Fruit fly (Drosophila melanogaster) whole organism, embryonic: ENCODE data around the gene CatB.

Source experiments
- CG10267 ChIP-seq: fragments of 200-800 bp; sonication (Bioruptor generic); optimal IDR thresholded peaks from 2 replicates; lab custom pipeline; 2018; ENCODE audit warnings: missing biosample characterization, mild to moderate bottlenecking, missing genetic modification characterization, moderate library complexity
- CG10979 ChIP-seq: fragments of 200-800 bp; sonication (Bioruptor generic); optimal IDR thresholded peaks from 2 replicates; lab custom pipeline; 2018; ENCODE audit warnings: missing biosample characterization, mild to moderate bottlenecking, missing genetic modification characterization, moderate library complexity
- CG11456 ChIP-seq: fragments of 200-800 bp; sonication (Bioruptor generic); IDR thresholded peaks from 3 replicates; pipeline ENCODE4 v1.3.6; 2022; ENCODE audit warnings: missing biosample characterization, missing genetic modification characterization
- CG12071 ChIP-seq: fragments of 200-800 bp; sonication (Bioruptor generic); optimal IDR thresholded peaks from 3 replicates; lab custom pipeline; 2018; ENCODE audit warnings: missing biosample characterization, mild to moderate bottlenecking, missing genetic modification characterization
- CG12659 ChIP-seq: fragments of 200-800 bp; sonication (Bioruptor generic); optimal IDR thresholded peaks from 3 replicates; lab custom pipeline; 2017; ENCODE audit warnings: mild to moderate bottlenecking, missing biosample characterization, missing genetic modification reagents, missing genetic modification characterization
- CG13123 ChIP-seq: fragments of 200-800 bp; sonication (Bioruptor generic); optimal IDR thresholded peaks from 2 replicates; lab custom pipeline; 2016; ENCODE audit warnings: missing biosample characterization, missing genetic modification characterization
- CG13287 ChIP-seq: fragments of 200-800 bp; sonication (Bioruptor generic); IDR thresholded peaks from 2 replicates; pipeline ENCODE4 v1.3.6; 2022; ENCODE audit warnings: missing biosample characterization, missing genetic modification characterization; ENCODE audit not compliant: partially characterized antibody
- CG13424 ChIP-seq: fragments of 200-800 bp; sonication (Bioruptor generic); optimal IDR thresholded peaks from 2 replicates; lab custom pipeline; 2019; ENCODE audit warnings: missing biosample characterization, mild to moderate bottlenecking, missing genetic modification characterization, moderate library complexity
- CG16815 ChIP-seq: fragments of 200-800 bp; sonication (Bioruptor generic); optimal IDR thresholded peaks from 3 replicates; lab custom pipeline; 2017; ENCODE audit warnings: missing biosample characterization, mild to moderate bottlenecking, missing genetic modification characterization
- CG31388 ChIP-seq: fragments of 200-800 bp; sonication (Bioruptor generic); optimal IDR thresholded peaks from 2 replicates; lab custom pipeline; 2016; ENCODE audit warnings: missing biosample characterization, missing genetic modification characterization
- CG3163 ChIP-seq: fragments of 200-800 bp; sonication (Bioruptor generic); optimal IDR thresholded peaks from 3 replicates; lab custom pipeline; 2016; ENCODE audit warnings: missing biosample characterization, missing genetic modification characterization
- CG3407 ChIP-seq: fragments of 200-800 bp; sonication (Bioruptor generic); optimal IDR thresholded peaks from 2 replicates; lab custom pipeline; 2018; ENCODE audit warnings: missing biosample characterization, mild to moderate bottlenecking, missing genetic modification characterization
- CG43689 ChIP-seq: fragments of 200-800 bp; sonication (Bioruptor generic); IDR thresholded peaks from 2 replicates; pipeline ENCODE4 v1.3.6; 2022; ENCODE audit warnings: missing biosample characterization, missing genetic modification characterization
- CG5180 ChIP-seq: fragments of 200-800 bp; sonication (Bioruptor generic); optimal IDR thresholded peaks from 3 replicates; lab custom pipeline; 2017; ENCODE audit warnings: missing biosample characterization, missing genetic modification characterization, mild to moderate bottlenecking, moderate library complexity, missing genetic modification reagents
- CG6689 ChIP-seq: fragments of 200-800 bp; sonication (Bioruptor generic); IDR thresholded peaks from 2 replicates; pipeline ENCODE4 v1.3.6; 2022; ENCODE audit warnings: missing biosample characterization, missing genetic modification characterization
- CG8290 ChIP-seq, 3 experiments: fragments of 200-800 bp; sonication (Bioruptor generic); optimal IDR thresholded peaks; 2 replicates each; lab custom pipeline; 2016 to 2019; ENCODE audit warnings: missing biosample characterization in 3 of 3, missing genetic modification characterization in 3 of 3, mild to moderate bottlenecking in 2 of 3, moderate library complexity in 1 of 3
- CG9215 ChIP-seq: fragments of 200-800 bp; sonication (Bioruptor generic); IDR thresholded peaks from 2 replicates; pipeline ENCODE4 v1.3.6; 2022; ENCODE audit warnings: missing biosample characterization, missing genetic modification characterization
- CrebB ChIP-seq: fragments of 200-800 bp; sonication (Bioruptor generic); optimal IDR thresholded peaks from 3 replicates; lab custom pipeline; 2018; ENCODE audit warnings: missing biosample characterization, mild to moderate bottlenecking, missing genetic modification characterization
- D19A ChIP-seq: fragments of 200-800 bp; optimal IDR thresholded peaks from 3 replicates; lab custom pipeline; 2019; ENCODE audit warnings: missing biosample characterization, mild to moderate bottlenecking, missing genetic modification characterization, moderate library complexity
- D19B ChIP-seq: fragments of 200-800 bp; sonication (Bioruptor generic); optimal IDR thresholded peaks from 2 replicates; lab custom pipeline; 2017; ENCODE audit warnings: missing biosample characterization, mild to moderate bottlenecking, missing genetic modification characterization
- Dad ChIP-seq: fragments of 200-800 bp; sonication (Bioruptor generic); optimal IDR thresholded peaks from 3 replicates; lab custom pipeline; 2016; ENCODE audit warnings: missing biosample characterization, missing genetic modification characterization
- Dek ChIP-seq: fragments of 200-800 bp; sonication (Bioruptor generic); optimal IDR thresholded peaks from 3 replicates; lab custom pipeline; 2019; ENCODE audit warnings: missing biosample characterization, mild to moderate bottlenecking, missing genetic modification characterization, moderate library complexity
- Hsf ChIP-seq: fragments of 200-800 bp; sonication (Bioruptor generic); optimal IDR thresholded peaks from 3 replicates; lab custom pipeline; 2016; ENCODE audit warnings: missing biosample characterization, missing genetic modification characterization
- PHDP ChIP-seq: fragments of 200-800 bp; sonication (Bioruptor generic); optimal IDR thresholded peaks from 3 replicates; lab custom pipeline; 2018; ENCODE audit warnings: missing biosample characterization, mild to moderate bottlenecking, missing genetic modification characterization, moderate library complexity
- ap ChIP-seq: fragments of 200-800 bp; sonication (Bioruptor generic); IDR thresholded peaks from 2 replicates; pipeline ENCODE4 v1.3.6; 2022; ENCODE audit warnings: missing biosample characterization, missing genetic modification characterization
- ase ChIP-seq: fragments of 200-800 bp; sonication (Bioruptor generic); IDR thresholded peaks from 3 replicates; pipeline ENCODE4 v1.3.6; 2022; ENCODE audit warnings: missing biosample characterization, missing genetic modification characterization
- cad ChIP-seq: fragments of >200 bp; optimal IDR thresholded peaks from 2 replicates; lab custom pipeline; 2017; ENCODE audit warnings: missing biosample characterization, missing genetic modification characterization
- ci ChIP-seq: fragments of 200-800 bp; sonication (Bioruptor generic); IDR thresholded peaks from 3 replicates; pipeline ENCODE4 v1.3.6; 2022; ENCODE audit warnings: missing biosample characterization, missing genetic modification characterization
- crp ChIP-seq, 2 experiments: fragments of 200-800 bp; sonication (Bioruptor generic); optimal IDR thresholded peaks; 2 replicates in 1 of 2; 3 replicates in 1 of 2; lab custom pipeline; 2017; ENCODE audit warnings: missing biosample characterization in 2 of 2, missing genetic modification characterization in 2 of 2, mild to moderate bottlenecking in 1 of 2, moderate library complexity in 1 of 2
- danr ChIP-seq: fragments of 200-800 bp; sonication (Bioruptor generic); IDR thresholded peaks from 2 replicates; pipeline ENCODE4 v1.3.6; 2022; ENCODE audit warnings: missing biosample characterization, missing genetic modification characterization
- dpn ChIP-seq, 2 experiments: fragments of 200-800 bp; sonication (Bioruptor generic); optimal IDR thresholded peaks; 3 replicates each; lab custom pipeline; 2016; ENCODE audit warnings: missing biosample characterization in 2 of 2, missing genetic modification characterization in 2 of 2
- dysf ChIP-seq: fragments of 200-800 bp; sonication (Bioruptor generic); IDR thresholded peaks from 3 replicates; pipeline ENCODE4 v1.3.6; 2022; ENCODE audit warnings: missing biosample characterization, missing genetic modification characterization
- eyg ChIP-seq: fragments of 200-800 bp; sonication (Bioruptor generic); optimal IDR thresholded peaks from 3 replicates; lab custom pipeline; 2016; ENCODE audit warnings: missing biosample characterization, missing genetic modification characterization
- fd3F ChIP-seq: fragments of 200-800 bp; sonication (Bioruptor generic); optimal IDR thresholded peaks from 2 replicates; lab custom pipeline; 2018; ENCODE audit warnings: missing biosample characterization, mild to moderate bottlenecking, missing genetic modification characterization, moderate library complexity
- fd96Cb ChIP-seq: fragments of 200-800 bp; sonication (Bioruptor generic); optimal IDR thresholded peaks from 2 replicates; lab custom pipeline; 2018; ENCODE audit warnings: missing biosample characterization, mild to moderate bottlenecking, missing genetic modification characterization, moderate library complexity
- gem ChIP-seq: fragments of 200-800 bp; sonication (Bioruptor generic); optimal IDR thresholded peaks from 2 replicates; lab custom pipeline; 2019; ENCODE audit warnings: missing biosample characterization, mild to moderate bottlenecking, missing genetic modification characterization, moderate library complexity
- ham ChIP-seq: fragments of 200-800 bp; sonication (Bioruptor generic); IDR thresholded peaks from 2 replicates; pipeline ENCODE4 v1.3.6; 2022; ENCODE audit warnings: missing biosample characterization, missing genetic modification characterization
- hth ChIP-seq: fragments of >200 bp; optimal IDR thresholded peaks from 2 replicates; lab custom pipeline; 2017; ENCODE audit warnings: inconsistent platforms
- lab ChIP-seq: fragments of 200-800 bp; sonication (Bioruptor generic); optimal IDR thresholded peaks from 3 replicates; lab custom pipeline; 2017; ENCODE audit warnings: missing biosample characterization, missing genetic modification characterization, mild to moderate bottlenecking, moderate library complexity, missing genetic modification reagents
- oc ChIP-seq: fragments of 200-800 bp; sonication (Bioruptor generic); optimal IDR thresholded peaks from 2 replicates; lab custom pipeline; 2018; ENCODE audit warnings: missing biosample characterization, mild to moderate bottlenecking, missing genetic modification characterization, moderate library complexity
- onecut ChIP-seq: fragments of 200-800 bp; sonication (Bioruptor generic); IDR thresholded peaks from 2 replicates; pipeline ENCODE4 v1.3.6; 2022; ENCODE audit warnings: missing biosample characterization, missing genetic modification characterization
- org-1 ChIP-seq: fragments of 200-800 bp; sonication (Bioruptor generic); optimal IDR thresholded peaks from 2 replicates; lab custom pipeline; 2017; ENCODE audit warnings: missing biosample characterization, missing genetic modification characterization
- pita ChIP-seq: fragments of 200-800 bp; sonication (Bioruptor generic); optimal IDR thresholded peaks from 2 replicates; lab custom pipeline; 2017; ENCODE audit warnings: missing biosample characterization, mild to moderate bottlenecking, missing genetic modification characterization
- salm ChIP-seq: fragments of 200-800 bp; sonication (Bioruptor generic); optimal IDR thresholded peaks from 2 replicates; lab custom pipeline; 2018; ENCODE audit warnings: missing biosample characterization, mild to moderate bottlenecking, missing genetic modification characterization
- schlank ChIP-seq: fragments of 200-800 bp; sonication (Bioruptor generic); optimal IDR thresholded peaks from 2 replicates; lab custom pipeline; 2018; ENCODE audit warnings: missing biosample characterization, mild to moderate bottlenecking, missing genetic modification characterization
- slbo ChIP-seq: fragments of 200-800 bp; sonication (Bioruptor generic); IDR thresholded peaks from 2 replicates; pipeline ENCODE4 v1.3.6; 2022; ENCODE audit warnings: missing biosample characterization, missing genetic modification characterization
- sqz ChIP-seq: fragments of 200-800 bp; sonication (Bioruptor generic); optimal IDR thresholded peaks from 3 replicates; lab custom pipeline; 2018; ENCODE audit warnings: missing biosample characterization, mild to moderate bottlenecking, missing genetic modification characterization
- sr ChIP-seq: fragments of 200-800 bp; sonication (Bioruptor generic); IDR thresholded peaks from 3 replicates; pipeline ENCODE4 v1.3.6; 2022; ENCODE audit warnings: missing biosample characterization, missing genetic modification characterization
- toy ChIP-seq: fragments of 200-800 bp; sonication (Bioruptor generic); IDR thresholded peaks from 2 replicates; pipeline ENCODE4 v1.3.6; 2022; ENCODE audit warnings: missing biosample characterization, missing genetic modification characterization
- trh ChIP-seq: fragments of 200-800 bp; sonication (Bioruptor generic); optimal IDR thresholded peaks from 2 replicates; lab custom pipeline; 2016; ENCODE audit warnings: missing biosample characterization, missing genetic modification characterization
- yki ChIP-seq: fragments of >200 bp; optimal IDR thresholded peaks from 3 replicates; lab custom pipeline; 2018

CatB gene

DNA sequence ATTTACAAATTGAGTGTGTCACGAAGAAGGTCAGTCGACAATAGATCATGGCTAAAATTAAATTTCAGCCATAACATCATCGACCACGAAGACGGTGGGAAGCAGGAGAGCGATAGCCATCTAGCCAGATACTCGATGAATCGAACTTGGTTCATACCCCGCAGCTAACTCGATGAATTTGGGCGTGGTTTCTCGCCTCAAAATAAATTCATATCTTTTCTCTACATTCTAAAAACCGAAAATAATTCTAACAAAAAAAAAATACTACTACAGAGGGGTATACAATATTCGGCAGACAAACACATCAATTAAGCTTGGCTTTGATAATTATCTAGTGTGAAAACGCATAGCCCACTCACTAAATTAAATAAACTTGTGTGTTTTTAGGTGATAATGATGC is 27.3 kb downstream of the CatB start (continued):
- TF ChIP-seq CG3163 (GFP tag; lab: Kevin White, UChicago), result no peak
- TF ChIP-seq schlank, result no peak
- no peak for TF ChIP-seq Hsf (GFP tag; lab: Kevin White, UChicago)
- no peak for TF ChIP-seq PHDP (tag; lab: Kevin White, UChicago)
- peak; percentile 0 for TF ChIP-seq CG10267 (tag; lab: Kevin White, UChicago)
- no peak for TF ChIP-seq ham (GFP tag; lab: Robert Waterston, UW)
- no peak for TF ChIP-seq CG11456 (GFP tag; lab: Robert Waterston, UW)
- TF ChIP-seq CG8290 (GFP tag; optimal IDR thresholded peaks at IDR 0.05; lab: Kevin White, UChicago), result no peak
- no peak for TF ChIP-seq CG8290 (tag; optimal IDR thresholded peaks at IDR 0.05; lab: Kevin White, UChicago)
- peak; percentile 30; the same call in 1 of the 3 replicates for TF ChIP-seq sr
- 0 out of 2 replicates have a peak, but pooled peaks have one; percentile 31 for TF ChIP-seq danr (GFP tag; lab: Robert Waterston, UW)
- no peak for TF ChIP-seq CG31388 (GFP tag; lab: Kevin White, UChicago)
- no peak for TF ChIP-seq oc (tag; lab: Kevin White, UChicago)
- peak; percentile 51 for TF ChIP-seq lab
- peak; percentile 9 for TF ChIP-seq CG12659 (GFP tag; lab: Kevin White, UChicago)
- TF ChIP-seq CG5180 (GFP tag; lab: Kevin White, UChicago), result no peak
- TF ChIP-seq ci (GFP tag; lab: Robert Waterston, UW), result peak; percentile 65; the same call in 1 of the 3 replicates
- no peak for TF ChIP-seq CG13123
- peak; percentile 64; the same call in 1 of the 3 replicates for TF ChIP-seq dysf (GFP tag; lab: Robert Waterston, UW)
- peak; percentile 15 for TF ChIP-seq CG13424 (tag; lab: Kevin White, UChicago)
- peak; percentile 15 for TF ChIP-seq fd96Cb (tag; lab: Kevin White, UChicago)
- no peak for TF ChIP-seq CG16815 (GFP tag; lab: Kevin White, UChicago)
- TF ChIP-seq eyg, result no peak
- 0 out of 2 replicates have a peak, but pooled peaks have one; percentile 16 for TF ChIP-seq CG6689
- TF ChIP-seq dpn (GFP tag; optimal IDR thresholded peaks at IDR 0.05; lab: Kevin White, UChicago), result peak; percentile 20 to 35
- no peak for TF ChIP-seq CG9215
- TF ChIP-seq CG10979 (tag; lab: Kevin White, UChicago), result peak; percentile 10
- TF ChIP-seq D19A (tag; lab: Kevin White, UChicago), result peak; percentile 23
- TF ChIP-seq sqz (GFP tag; lab: Kevin White, UChicago), result no peak
- TF ChIP-seq trh (GFP tag; lab: Kevin White, UChicago), result peak; percentile 18
- TF ChIP-seq gem, result peak; percentile 56
- TF ChIP-seq onecut, result no peak
- peak; percentile 50; the same call in 1 of the 3 replicates for TF ChIP-seq ase (GFP tag; lab: Robert Waterston, UW)
- no peak for TF ChIP-seq CG3407 (GFP tag; lab: Kevin White, UChicago)
- TF ChIP-seq fd3F (GFP tag; lab: Kevin White, UChicago), result no peak
- peak; percentile 74 for TF ChIP-seq D19B (GFP tag; lab: Kevin White, UChicago)
- TF ChIP-seq CrebB (tag; lab: Kevin White, UChicago), result no peak
- TF ChIP-seq hth (lab: Kevin White, UChicago), result no peak
- TF ChIP-seq salm, result no peak
- no peak for TF ChIP-seq Dek (tag; lab: Kevin White, UChicago)
- no peak for TF ChIP-seq pita (GFP tag; lab: Kevin White, UChicago)
- TF ChIP-seq CG43689, result no peak
- TF ChIP-seq ap (GFP tag; lab: Robert Waterston, UW), result no peak
- no peak for TF ChIP-seq CG13287 (GFP tag; lab: Robert Waterston, UW)
- no peak for TF ChIP-seq toy (GFP tag; lab: Robert Waterston, UW)
- no peak for TF ChIP-seq yki (lab: Kevin White, UChicago)
- no peak for TF ChIP-seq cad (GFP tag; lab: Kevin White, UChicago)
- no peak for TF ChIP-seq crp (GFP tag; optimal IDR thresholded peaks at IDR 0.05; lab: Kevin White, UChicago)
- no peak for TF ChIP-seq CG12071
- no peak for TF ChIP-seq org-1 (GFP tag; lab: Kevin White, UChicago)
- no peak for TF ChIP-seq Dad
- 0 out of 2 replicates have a peak, but pooled peaks have one; percentile 35 for TF ChIP-seq slbo
